Worm (Caenorhabditis elegans): ENCODE measurements around the gene C47D12.2.

DNA sequence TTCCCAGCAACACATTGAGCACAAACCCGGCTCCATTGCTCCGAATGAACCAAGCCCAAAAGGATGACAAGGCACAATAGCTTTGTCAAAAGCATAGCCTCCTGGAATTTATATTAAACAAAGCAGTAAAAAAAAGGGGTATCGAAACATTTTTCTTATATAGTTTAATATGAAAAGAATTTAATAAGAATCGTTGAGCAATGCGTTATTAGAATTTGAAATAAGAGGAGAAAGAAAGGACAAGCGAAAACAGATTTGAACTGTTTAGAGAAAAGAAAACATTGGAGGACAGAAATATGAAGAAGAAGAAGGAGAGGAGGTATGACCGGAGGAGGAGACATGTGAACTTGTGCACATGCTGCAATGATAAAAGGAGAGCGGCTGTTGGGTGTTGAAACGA, 9.1 kb downstream of the C47D12.2 start, which contains the start of gene C47D12.5:
- TF ChIP-seq ref-1 (GFP tag; conservative IDR thresholded peaks at IDR 0.05) (no peak), klf-2 (GFP tag; conservative IDR thresholded peaks at IDR 0.05) (no peak), T22C8.4 (GFP tag; IDR thresholded peaks at IDR 0.05) (no peak), flt-1 (GFP tag; IDR thresholded peaks at IDR 0.05) (no peak), cog-1 (tag; optimal IDR thresholded peaks at IDR 0.05) (no peak), med-1 (GFP tag; optimal IDR thresholded peaks at IDR 0.05; ENCODE audit: insufficient read depth) (no peak), ztf-29 (GFP tag; IDR thresholded peaks at IDR 0.05) (no peak), tab-1 (GFP tag; IDR thresholded peaks at IDR 0.05) (no peak)

Data from whole organism, midembryonic.